Fruit fly (Drosophila melanogaster) whole organism, embryonic: ENCODE data around the gene CG7601.
A peak's percentile ranks its signal among the peaks of the same experiment; 100 is the strongest.

Experiments used
- Antp ChIP-seq: fragments of 200-800 bp; sonication (Bioruptor generic); optimal IDR thresholded peaks from 3 replicates; lab custom pipeline; 2016; ENCODE audit warnings: missing biosample characterization, missing genetic modification characterization
- Atf-2 ChIP-seq: fragments of 200-800 bp; sonication (Bioruptor generic); optimal IDR thresholded peaks from 2 replicates; lab custom pipeline; 2016; ENCODE audit warnings: missing biosample characterization, missing genetic modification characterization
- BtbVII ChIP-seq: fragments of 200-800 bp; sonication (Bioruptor generic); optimal IDR thresholded peaks from 3 replicates; lab custom pipeline; 2017; ENCODE audit warnings: missing biosample characterization, mild to moderate bottlenecking, missing genetic modification characterization
- CG12236 ChIP-seq: fragments of 200-800 bp; sonication (Bioruptor generic); optimal IDR thresholded peaks from 2 replicates; lab custom pipeline; 2016; ENCODE audit warnings: missing biosample characterization, missing genetic modification characterization
- CG13775 ChIP-seq: fragments of 200-800 bp; sonication (Bioruptor generic); optimal IDR thresholded peaks from 3 replicates; lab custom pipeline; 2017; ENCODE audit warnings: missing biosample characterization, mild to moderate bottlenecking, missing genetic modification characterization
- CG14710 ChIP-seq: fragments of 200-800 bp; sonication (Bioruptor generic); optimal IDR thresholded peaks from 3 replicates; lab custom pipeline; 2019; ENCODE audit warnings: missing biosample characterization, mild to moderate bottlenecking, missing genetic modification characterization, moderate library complexity
- CG16779 ChIP-seq: fragments of 200-800 bp; sonication (Bioruptor generic); IDR thresholded peaks from 2 replicates; pipeline ENCODE4 v1.3.6; 2022; ENCODE audit warnings: missing biosample characterization, missing genetic modification characterization
- CG16863 ChIP-seq: fragments of 200-800 bp; sonication (Bioruptor generic); optimal IDR thresholded peaks from 3 replicates; lab custom pipeline; 2016; ENCODE audit warnings: missing biosample characterization, missing genetic modification characterization
- CG17186 ChIP-seq: fragments of 200-800 bp; sonication (Bioruptor generic); optimal IDR thresholded peaks from 3 replicates; lab custom pipeline; 2017; ENCODE audit warnings: missing biosample characterization, missing genetic modification reagents, missing genetic modification characterization
- CG17359 ChIP-seq: fragments of 200-800 bp; sonication (Bioruptor generic); optimal IDR thresholded peaks from 3 replicates; lab custom pipeline; 2018; ENCODE audit warnings: missing biosample characterization, mild to moderate bottlenecking, missing genetic modification characterization, moderate library complexity
- CG2116 ChIP-seq: fragments of 200-800 bp; sonication (Bioruptor generic); optimal IDR thresholded peaks from 3 replicates; lab custom pipeline; 2018; ENCODE audit warnings: missing biosample characterization, mild to moderate bottlenecking, missing genetic modification characterization
- CG31224 ChIP-seq: fragments of 200-800 bp; sonication (Bioruptor generic); IDR thresholded peaks from 2 replicates; pipeline ENCODE4 v1.3.6; 2022; ENCODE audit warnings: missing biosample characterization, missing genetic modification characterization
- CG3847 ChIP-seq: fragments of 200-800 bp; sonication (Bioruptor generic); IDR thresholded peaks from 2 replicates; pipeline ENCODE4 v1.3.6; 2022; ENCODE audit warnings: missing biosample characterization, missing genetic modification characterization
- CG7963 ChIP-seq: fragments of 200-800 bp; sonication (Bioruptor generic); IDR thresholded peaks from 3 replicates; pipeline ENCODE4 v1.3.6; 2022; ENCODE audit warnings: missing biosample characterization, missing genetic modification characterization; ENCODE audit not compliant: partially characterized antibody
- CG7987 ChIP-seq: fragments of 200-800 bp; sonication (Bioruptor generic); optimal IDR thresholded peaks from 2 replicates; lab custom pipeline; 2018; ENCODE audit warnings: missing biosample characterization, mild to moderate bottlenecking, missing genetic modification characterization, moderate library complexity
- CG8281 ChIP-seq: fragments of 200-800 bp; sonication (Bioruptor generic); optimal IDR thresholded peaks from 2 replicates; lab custom pipeline; 2018; ENCODE audit warnings: missing biosample characterization, mild to moderate bottlenecking, missing genetic modification characterization, moderate library complexity
- CG8478 ChIP-seq: fragments of >200 bp; optimal IDR thresholded peaks from 2 replicates; lab custom pipeline; 2018
- CG8924 ChIP-seq: fragments of 200-800 bp; optimal IDR thresholded peaks from 3 replicates; lab custom pipeline; 2019; ENCODE audit warnings: missing biosample characterization, mild to moderate bottlenecking, missing genetic modification characterization, moderate library complexity
- CG9797 ChIP-seq: fragments of 200-800 bp; sonication (Bioruptor generic); optimal IDR thresholded peaks from 3 replicates; lab custom pipeline; 2018; ENCODE audit warnings: missing biosample characterization, mild to moderate bottlenecking, missing genetic modification characterization
- CHES-1-like ChIP-seq: fragments of 200-800 bp; sonication (Bioruptor generic); optimal IDR thresholded peaks from 2 replicates; lab custom pipeline; 2016; ENCODE audit warnings: missing biosample characterization, missing genetic modification characterization
- Dbx ChIP-seq: fragments of 200-800 bp; sonication (Bioruptor generic); IDR thresholded peaks from 3 replicates; pipeline ENCODE4 v1.3.6; 2022; ENCODE audit warnings: missing biosample characterization, missing genetic modification characterization
- E2f1 ChIP-seq: fragments of 200-800 bp; sonication (Bioruptor generic); IDR thresholded peaks from 2 replicates; pipeline ENCODE4 v1.3.6; 2022; ENCODE audit warnings: missing biosample characterization, missing genetic modification characterization
- HLH3B ChIP-seq: fragments of 200-800 bp; sonication (Bioruptor generic); IDR thresholded peaks from 2 replicates; pipeline ENCODE4 v1.3.6; 2022; ENCODE audit warnings: missing biosample characterization, missing genetic modification characterization
- Hand ChIP-seq: fragments of 200-800 bp; sonication (Bioruptor generic); optimal IDR thresholded peaks from 2 replicates; lab custom pipeline; 2017; ENCODE audit warnings: mild to moderate bottlenecking, missing biosample characterization, missing genetic modification reagents, missing genetic modification characterization
- Hr39 ChIP-seq: fragments of >200 bp; optimal IDR thresholded peaks from 2 replicates; lab custom pipeline; 2017
- Hsf ChIP-seq: fragments of 200-800 bp; sonication (Bioruptor generic); optimal IDR thresholded peaks from 3 replicates; lab custom pipeline; 2016; ENCODE audit warnings: missing biosample characterization, missing genetic modification characterization
- Kr ChIP-seq: fragments of 200-800 bp; sonication (Bioruptor generic); optimal IDR thresholded peaks from 2 replicates; lab custom pipeline; 2017; ENCODE audit warnings: missing biosample characterization, mild to moderate bottlenecking, missing genetic modification characterization
- Lhr ChIP-seq: fragments of 200-800 bp; sonication (Bioruptor generic); optimal IDR thresholded peaks from 3 replicates; lab custom pipeline; 2017; ENCODE audit warnings: mild to moderate bottlenecking, missing biosample characterization, missing genetic modification reagents, missing genetic modification characterization
- MESR4 ChIP-seq: fragments of 200-800 bp; sonication (Bioruptor generic); optimal IDR thresholded peaks from 2 replicates; lab custom pipeline; 2018; ENCODE audit warnings: missing biosample characterization, mild to moderate bottlenecking, missing genetic modification characterization, moderate library complexity
- Mes4 ChIP-seq: fragments of 200-800 bp; sonication (Bioruptor generic); optimal IDR thresholded peaks from 2 replicates; lab custom pipeline; 2016; ENCODE audit warnings: missing biosample characterization, missing genetic modification characterization
- Neu2 ChIP-seq: fragments of 200-800 bp; sonication (Bioruptor generic); optimal IDR thresholded peaks from 3 replicates; lab custom pipeline; 2016; ENCODE audit warnings: missing biosample characterization, missing genetic modification characterization, borderline replicate concordance
- Taf1 ChIP-seq: fragments of 200-800 bp; sonication (Bioruptor generic); IDR thresholded peaks from 2 replicates; pipeline ENCODE4 v1.3.6; 2022; ENCODE audit warnings: missing biosample characterization, missing genetic modification characterization
- Usf ChIP-seq: fragments of 200-800 bp; sonication (Bioruptor generic); optimal IDR thresholded peaks from 2 replicates; lab custom pipeline; 2017; ENCODE audit warnings: missing genotype, missing biosample characterization, missing genetic modification characterization
- amos ChIP-seq: fragments of 200-800 bp; sonication (Bioruptor generic); IDR thresholded peaks from 2 replicates; pipeline ENCODE4 v1.3.6; 2022; ENCODE audit warnings: missing biosample characterization, missing genetic modification characterization; ENCODE audit not compliant: partially characterized antibody
- ap ChIP-seq: fragments of 200-800 bp; sonication (Bioruptor generic); IDR thresholded peaks from 2 replicates; pipeline ENCODE4 v1.3.6; 2022; ENCODE audit warnings: missing biosample characterization, missing genetic modification characterization
- bcd ChIP-seq: fragments of 200-800 bp; sonication (Bioruptor generic); optimal IDR thresholded peaks from 2 replicates; lab custom pipeline; 2017; ENCODE audit warnings: missing biosample characterization, mild to moderate bottlenecking, missing genetic modification characterization
- bowl ChIP-seq: fragments of 200-800 bp; sonication (Bioruptor generic); IDR thresholded peaks from 2 replicates; pipeline ENCODE4 v1.3.6; 2022; ENCODE audit warnings: missing biosample characterization, missing genetic modification characterization
- chm ChIP-seq: fragments of 200-800 bp; sonication (Bioruptor generic); IDR thresholded peaks from 2 replicates; pipeline ENCODE4 v1.3.6; 2022; ENCODE audit warnings: missing biosample characterization, missing genetic modification characterization
- dan ChIP-seq: fragments of 200-800 bp; sonication (Bioruptor generic); IDR thresholded peaks from 2 replicates; pipeline ENCODE4 v1.3.6; 2022; ENCODE audit warnings: missing biosample characterization, missing genetic modification characterization
- dmrt11E ChIP-seq: fragments of 200-800 bp; sonication (Bioruptor generic); optimal IDR thresholded peaks from 3 replicates; lab custom pipeline; 2018; ENCODE audit warnings: missing biosample characterization, mild to moderate bottlenecking, missing genetic modification characterization, moderate library complexity
- fu2 ChIP-seq: fragments of 200-800 bp; sonication (Bioruptor generic); optimal IDR thresholded peaks from 2 replicates; lab custom pipeline; 2016; ENCODE audit warnings: missing biosample characterization, missing genetic modification characterization
- gcm2 ChIP-seq: fragments of 200-800 bp; sonication (Bioruptor generic); optimal IDR thresholded peaks from 2 replicates; lab custom pipeline; 2016; ENCODE audit warnings: missing biosample characterization, missing genetic modification characterization
- gt ChIP-seq: fragments of 200-800 bp; sonication (Bioruptor generic); IDR thresholded peaks from 2 replicates; pipeline ENCODE4 v1.3.6; 2022; ENCODE audit warnings: missing biosample characterization, missing genetic modification characterization
- hkb ChIP-seq, 2 experiments: fragments of 200-800 bp in 1 of 2; fragments of >200 bp in 1 of 2; sonication (Bioruptor generic) in 1 of 2; IDR thresholded peaks in 1 of 2; optimal IDR thresholded peaks in 1 of 2; 2 replicates each; pipeline versions ENCODE4 v1.3.6 to Lab custom; 2017 to 2022; ENCODE audit warnings: missing biosample characterization in 1 of 2, missing genetic modification characterization in 1 of 2
- lilli ChIP-seq: fragments of 200-800 bp; sonication (Bioruptor generic); optimal IDR thresholded peaks from 3 replicates; lab custom pipeline; 2016; ENCODE audit warnings: missing biosample characterization, missing genetic modification characterization
- repo ChIP-seq: fragments of 200-800 bp; sonication (Bioruptor generic); optimal IDR thresholded peaks from 2 replicates; lab custom pipeline; 2016; ENCODE audit warnings: missing biosample characterization, missing genetic modification characterization
- sima ChIP-seq: fragments of 200-800 bp; sonication (Bioruptor generic); optimal IDR thresholded peaks from 2 replicates; lab custom pipeline; 2016; ENCODE audit warnings: missing biosample characterization, missing genetic modification characterization
- stc ChIP-seq: fragments of 200-800 bp; sonication (Bioruptor generic); IDR thresholded peaks from 2 replicates; pipeline ENCODE4 v1.3.6; 2022; ENCODE audit warnings: missing biosample characterization, missing genetic modification characterization
- tio ChIP-seq: fragments of 200-800 bp; sonication (Bioruptor generic); optimal IDR thresholded peaks from 2 replicates; lab custom pipeline; 2017; ENCODE audit warnings: missing biosample characterization, missing genetic modification characterization, inconsistent platforms
- tx ChIP-seq: fragments of 200-800 bp; sonication (Bioruptor generic); optimal IDR thresholded peaks from 2 replicates; lab custom pipeline; 2016; ENCODE audit warnings: missing biosample characterization, missing genetic modification characterization
- vvl ChIP-seq: fragments of 200-800 bp; sonication (Bioruptor generic); IDR thresholded peaks from 2 replicates; pipeline ENCODE4 v1.3.6; 2022; ENCODE audit warnings: missing biosample characterization, missing genetic modification characterization

The CG7601 gene

DNA sequence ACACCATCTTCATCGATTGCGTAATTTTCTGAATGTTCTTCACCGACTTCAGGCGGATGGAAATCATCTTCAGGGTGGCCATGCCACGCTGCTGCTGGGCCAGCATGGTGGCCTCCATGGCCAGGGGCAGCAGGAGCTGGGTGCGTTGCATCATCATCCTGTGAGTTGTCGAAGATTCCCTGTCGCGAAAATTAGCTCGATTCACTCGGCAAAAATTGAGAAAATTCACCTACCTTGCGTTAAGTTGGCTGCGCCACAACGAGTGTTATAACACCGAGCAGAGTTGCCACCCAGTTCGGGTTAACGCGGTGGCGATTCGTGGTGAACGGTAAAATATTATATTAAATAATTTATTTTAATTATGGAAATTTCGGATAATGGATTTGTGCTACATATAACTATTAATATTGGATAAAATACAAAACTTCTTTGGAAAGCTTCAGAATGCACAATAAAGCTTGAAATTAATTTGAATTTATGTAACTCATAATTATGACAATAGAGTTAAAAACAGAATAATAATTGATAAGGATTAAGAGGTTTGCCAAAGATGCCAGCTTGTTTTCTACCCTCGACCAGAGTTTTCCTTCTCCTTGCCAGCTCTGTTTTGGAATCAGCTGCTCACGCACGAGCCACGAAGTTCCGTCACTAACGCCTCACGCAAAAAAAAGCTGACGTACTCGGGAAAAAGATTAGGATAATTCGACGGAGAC lies 12.2 kb upstream of the CG7601 start, which contains the start of the genes ATPsyngamma and yata (continued):
- TF ChIP-seq E2f1 (GFP tag; lab: Robert Waterston, UW) (no peak), CG9797 (peak; percentile 13), CG17186 (GFP tag; lab: Kevin White, UChicago) (peak; percentile 5), HLH3B (GFP tag; lab: Robert Waterston, UW) (no peak; the same call in 1 of the 2 replicates), bowl (GFP tag; lab: Robert Waterston, UW) (no peak), Mes4 (no peak), amos (GFP tag; lab: Robert Waterston, UW) (peak; percentile 84), CG8281 (tag; lab: Kevin White, UChicago) (no peak), Kr (GFP tag; lab: Kevin White, UChicago) (no peak), CG16863 (no peak), CG7963 (GFP tag; lab: Robert Waterston, UW) (peak; percentile 49; the same call in 2 of the 3 replicates), CG16779 (GFP tag; lab: Robert Waterston, UW) (no peak), CG8478 (no peak), hkb (optimal IDR thresholded peaks at IDR 0.05; lab: Kevin White, UChicago) (no peak), hkb (GFP tag; IDR thresholded peaks at IDR 0.05; lab: Robert Waterston, UW) (no peak), dan (GFP tag; lab: Robert Waterston, UW) (no peak), lilli (GFP tag; lab: Kevin White, UChicago) (peak; percentile 29), dmrt11E (tag; lab: Kevin White, UChicago) (peak; percentile 13), stc (no peak), sima (GFP tag; lab: Kevin White, UChicago) (no peak), CG31224 (GFP tag; lab: Robert Waterston, UW) (no peak), Lhr (GFP tag; lab: Kevin White, UChicago) (no peak), bcd (GFP tag; lab: Kevin White, UChicago) (peak; percentile 66), Antp (no peak), CG3847 (GFP tag; lab: Robert Waterston, UW) (peak; percentile 59; the same call in 1 of the 2 replicates), Atf-2 (GFP tag; lab: Kevin White, UChicago) (no peak), gt (no peak), tio (GFP tag; lab: Kevin White, UChicago) (no peak), Hand (GFP tag; lab: Kevin White, UChicago) (no peak), chm (GFP tag; lab: Robert Waterston, UW) (no peak), CG12236 (GFP tag; lab: Kevin White, UChicago) (no peak), CHES-1-like (GFP tag; lab: Kevin White, UChicago) (no peak), CG14710 (tag; lab: Kevin White, UChicago) (peak; percentile 70), fu2 (no peak), CG17359 (tag; lab: Kevin White, UChicago) (peak; percentile 38), repo (no peak), Dbx (GFP tag; lab: Robert Waterston, UW) (no peak), Hr39 (lab: Kevin White, UChicago) (no peak), CG7987 (GFP tag; lab: Kevin White, UChicago) (peak; percentile 35), ap (GFP tag; lab: Robert Waterston, UW) (no peak), vvl (GFP tag; lab: Robert Waterston, UW) (peak; percentile 75; the same call in 1 of the 2 replicates), Neu2 (GFP tag; lab: Kevin White, UChicago) (no peak), tx (no peak), CG2116 (GFP tag; lab: Kevin White, UChicago) (peak; percentile 30), Usf (no peak), gcm2 (no peak), CG8924 (peak; percentile 57), Hsf (no peak), Taf1 (GFP tag; lab: Robert Waterston, UW) (no peak), MESR4 (peak; percentile 97), CG13775 (peak; percentile 14), BtbVII (no peak)
